Fruit fly (Drosophila melanogaster) whole organism, embryonic: ENCODE measurements around the gene CG43886.
A peak's percentile ranks its signal among the peaks of the same experiment; 100 is the strongest.

Source experiments
- Adf1 ChIP-seq: fragments of 200-800 bp; sonication (Bioruptor generic); IDR thresholded peaks from 2 replicates; pipeline ENCODE4 v1.3.6; 2022; ENCODE audit warnings: missing biosample characterization, missing genetic modification characterization
- Aef1 ChIP-seq: fragments of 200-800 bp; sonication (Bioruptor generic); IDR thresholded peaks from 3 replicates; pipeline ENCODE4 v1.3.6; 2022; ENCODE audit warnings: missing biosample characterization, missing genetic modification characterization
- CG10147 ChIP-seq: fragments of 200-800 bp; sonication (Bioruptor generic); optimal IDR thresholded peaks from 2 replicates; lab custom pipeline; 2019; ENCODE audit warnings: missing biosample characterization, mild to moderate bottlenecking, missing genetic modification characterization, moderate library complexity
- CG10979 ChIP-seq: fragments of 200-800 bp; sonication (Bioruptor generic); optimal IDR thresholded peaks from 2 replicates; lab custom pipeline; 2018; ENCODE audit warnings: missing biosample characterization, mild to moderate bottlenecking, missing genetic modification characterization, moderate library complexity
- CG11247 ChIP-seq: fragments of 200-800 bp; sonication (Bioruptor generic); IDR thresholded peaks from 2 replicates; pipeline ENCODE4 v1.3.6; 2022; ENCODE audit warnings: missing biosample characterization, missing genetic modification characterization
- CG11504 ChIP-seq: fragments of 200-800 bp; sonication (Bioruptor generic); optimal IDR thresholded peaks from 3 replicates; lab custom pipeline; 2019; ENCODE audit warnings: missing biosample characterization, mild to moderate bottlenecking, missing genetic modification characterization, moderate library complexity
- CG12104 ChIP-seq: fragments of 200-800 bp; sonication (Bioruptor generic); optimal IDR thresholded peaks from 3 replicates; lab custom pipeline; 2016; ENCODE audit warnings: missing biosample characterization, missing genetic modification characterization
- CG12391 ChIP-seq: fragments of 200-800 bp; sonication (Bioruptor generic); optimal IDR thresholded peaks from 3 replicates; lab custom pipeline; 2018; ENCODE audit warnings: missing biosample characterization, mild to moderate bottlenecking, missing genetic modification characterization, moderate library complexity
- CG13894 ChIP-seq: fragments of 200-800 bp; sonication (Bioruptor generic); optimal IDR thresholded peaks from 3 replicates; lab custom pipeline; 2018; ENCODE audit warnings: missing biosample characterization, mild to moderate bottlenecking, missing genetic modification characterization, moderate library complexity
- CG14667 ChIP-seq: fragments of 200-800 bp; sonication (Bioruptor generic); IDR thresholded peaks from 2 replicates; pipeline ENCODE4 v1.3.6; 2022; ENCODE audit warnings: missing biosample characterization, missing genetic modification characterization
- CG1602 ChIP-seq: fragments of 200-800 bp; sonication (Bioruptor generic); optimal IDR thresholded peaks from 3 replicates; lab custom pipeline; 2016; ENCODE audit warnings: missing biosample characterization, missing genetic modification characterization
- CG17186 ChIP-seq: fragments of 200-800 bp; sonication (Bioruptor generic); optimal IDR thresholded peaks from 3 replicates; lab custom pipeline; 2017; ENCODE audit warnings: missing biosample characterization, missing genetic modification reagents, missing genetic modification characterization
- CG17568 ChIP-seq: fragments of 200-800 bp; sonication (Bioruptor generic); optimal IDR thresholded peaks from 2 replicates; lab custom pipeline; 2018; ENCODE audit warnings: missing biosample characterization, mild to moderate bottlenecking, missing genetic modification characterization, moderate library complexity
- CG17802 ChIP-seq: fragments of 200-800 bp; sonication (Bioruptor generic); optimal IDR thresholded peaks from 2 replicates; lab custom pipeline; 2018; ENCODE audit warnings: missing biosample characterization, mild to moderate bottlenecking, missing genetic modification characterization, moderate library complexity
- CG2129 ChIP-seq: fragments of 200-800 bp; sonication (Bioruptor generic); IDR thresholded peaks from 2 replicates; pipeline ENCODE4 v1.3.6; 2022; ENCODE audit warnings: missing biosample characterization, missing genetic modification characterization; ENCODE audit not compliant: partially characterized antibody
- CG33213 ChIP-seq: fragments of 200-800 bp; sonication (Bioruptor generic); optimal IDR thresholded peaks from 3 replicates; lab custom pipeline; 2016; ENCODE audit warnings: missing biosample characterization, missing genetic modification characterization
- CG43689 ChIP-seq: fragments of 200-800 bp; sonication (Bioruptor generic); IDR thresholded peaks from 2 replicates; pipeline ENCODE4 v1.3.6; 2022; ENCODE audit warnings: missing biosample characterization, missing genetic modification characterization
- CG4404 ChIP-seq: fragments of 200-800 bp; sonication (Bioruptor generic); IDR thresholded peaks from 2 replicates; pipeline ENCODE4 v1.3.6; 2022; ENCODE audit warnings: missing biosample characterization, missing genetic modification characterization
- CG5245 ChIP-seq: fragments of 200-800 bp; sonication (Bioruptor generic); optimal IDR thresholded peaks from 3 replicates; lab custom pipeline; 2016; ENCODE audit warnings: missing biosample characterization, missing genetic modification characterization
- CG8281 ChIP-seq: fragments of 200-800 bp; sonication (Bioruptor generic); optimal IDR thresholded peaks from 2 replicates; lab custom pipeline; 2018; ENCODE audit warnings: missing biosample characterization, mild to moderate bottlenecking, missing genetic modification characterization, moderate library complexity
- CG8478 ChIP-seq: fragments of >200 bp; optimal IDR thresholded peaks from 2 replicates; lab custom pipeline; 2018
- CG9817 ChIP-seq: fragments of 200-800 bp; sonication (Bioruptor generic); optimal IDR thresholded peaks from 2 replicates; lab custom pipeline; 2018; ENCODE audit warnings: missing biosample characterization, mild to moderate bottlenecking, missing genetic modification characterization, moderate library complexity
- Chrac-16 ChIP-seq: fragments of 200-800 bp; sonication (Bioruptor generic); optimal IDR thresholded peaks from 3 replicates; lab custom pipeline; 2016; ENCODE audit warnings: missing biosample characterization, missing genetic modification characterization
- D ChIP-seq, 2 experiments: fragments of 200-800 bp in 1 of 2; fragments of >200 bp in 1 of 2; sonication (Bioruptor generic) in 1 of 2; optimal IDR thresholded peaks; 2 replicates in 1 of 2; 3 replicates in 1 of 2; lab custom pipeline; 2017; ENCODE audit warnings: mild to moderate bottlenecking in 1 of 2, missing biosample characterization in 1 of 2, missing genetic modification characterization in 1 of 2, missing genetic modification reagents in 1 of 2
- Deaf1 ChIP-seq: fragments of 200-800 bp; optimal IDR thresholded peaks from 3 replicates; lab custom pipeline; 2019; ENCODE audit warnings: missing biosample characterization, mild to moderate bottlenecking, missing genetic modification characterization, moderate library complexity
- HHEX ChIP-seq: fragments of 200-800 bp; sonication (Bioruptor generic); optimal IDR thresholded peaks from 3 replicates; lab custom pipeline; 2017; ENCODE audit warnings: missing biosample characterization, mild to moderate bottlenecking, missing genetic modification characterization, missing genetic modification reagents
- Hr3 ChIP-seq: fragments of 200-800 bp; sonication (Bioruptor generic); optimal IDR thresholded peaks from 3 replicates; lab custom pipeline; 2016; ENCODE audit warnings: missing biosample characterization, missing genetic modification characterization
- NC2α ChIP-seq: fragments of 200-800 bp; sonication (Bioruptor generic); optimal IDR thresholded peaks from 2 replicates; lab custom pipeline; 2016; ENCODE audit warnings: missing biosample characterization, missing genetic modification characterization
- Neu2 ChIP-seq: fragments of 200-800 bp; sonication (Bioruptor generic); optimal IDR thresholded peaks from 3 replicates; lab custom pipeline; 2016; ENCODE audit warnings: missing biosample characterization, missing genetic modification characterization, borderline replicate concordance
- Taf1 ChIP-seq: fragments of 200-800 bp; sonication (Bioruptor generic); IDR thresholded peaks from 2 replicates; pipeline ENCODE4 v1.3.6; 2022; ENCODE audit warnings: missing biosample characterization, missing genetic modification characterization
- bcd ChIP-seq: fragments of 200-800 bp; sonication (Bioruptor generic); optimal IDR thresholded peaks from 2 replicates; lab custom pipeline; 2017; ENCODE audit warnings: missing biosample characterization, mild to moderate bottlenecking, missing genetic modification characterization
- corto ChIP-seq: fragments of 200-800 bp; sonication (Bioruptor generic); optimal IDR thresholded peaks from 2 replicates; lab custom pipeline; 2016; ENCODE audit warnings: missing biosample characterization, mild to moderate bottlenecking, missing genetic modification characterization, moderate library complexity
- ems ChIP-seq: fragments of 200-800 bp; sonication (Bioruptor generic); optimal IDR thresholded peaks from 3 replicates; lab custom pipeline; 2016; ENCODE audit warnings: missing biosample characterization, missing genetic modification characterization
- fd64A ChIP-seq: fragments of 200-800 bp; sonication (Bioruptor generic); optimal IDR thresholded peaks from 3 replicates; lab custom pipeline; 2018; ENCODE audit warnings: missing biosample characterization, mild to moderate bottlenecking, missing genetic modification characterization
- gcm2 ChIP-seq: fragments of 200-800 bp; sonication (Bioruptor generic); optimal IDR thresholded peaks from 2 replicates; lab custom pipeline; 2016; ENCODE audit warnings: missing biosample characterization, missing genetic modification characterization
- hkb ChIP-seq, 2 experiments: fragments of 200-800 bp in 1 of 2; fragments of >200 bp in 1 of 2; sonication (Bioruptor generic) in 1 of 2; IDR thresholded peaks in 1 of 2; optimal IDR thresholded peaks in 1 of 2; 2 replicates each; pipeline versions ENCODE4 v1.3.6 to Lab custom; 2017 to 2022; ENCODE audit warnings: missing biosample characterization in 1 of 2, missing genetic modification characterization in 1 of 2
- peb ChIP-seq: fragments of 200-800 bp; sonication (Bioruptor generic); IDR thresholded peaks from 2 replicates; pipeline ENCODE4 v1.3.6; 2022; ENCODE audit warnings: missing biosample characterization, missing genetic modification characterization
- pita ChIP-seq: fragments of 200-800 bp; sonication (Bioruptor generic); optimal IDR thresholded peaks from 2 replicates; lab custom pipeline; 2017; ENCODE audit warnings: missing biosample characterization, mild to moderate bottlenecking, missing genetic modification characterization
- ro ChIP-seq: fragments of 200-800 bp; sonication (Bioruptor generic); IDR thresholded peaks from 2 replicates; pipeline ENCODE4 v1.3.6; 2022; ENCODE audit warnings: missing biosample characterization, missing genetic modification characterization
- sc ChIP-seq, 3 experiments: fragments of >200 bp in 2 of 3; fragments of 200-800 bp in 1 of 3; sonication (Bioruptor generic) in 1 of 3; optimal IDR thresholded peaks; 2 replicates in 2 of 3; 3 replicates in 1 of 3; lab custom pipeline; 2017; ENCODE audit warnings: mild to moderate bottlenecking in 1 of 3, missing biosample characterization in 1 of 3, missing genetic modification characterization in 1 of 3, missing genetic modification reagents in 1 of 3
- sim ChIP-seq: fragments of 200-800 bp; sonication (Bioruptor generic); IDR thresholded peaks from 2 replicates; pipeline ENCODE4 v1.3.6; 2022; ENCODE audit warnings: missing biosample characterization, missing genetic modification characterization
- sima ChIP-seq: fragments of 200-800 bp; sonication (Bioruptor generic); optimal IDR thresholded peaks from 2 replicates; lab custom pipeline; 2016; ENCODE audit warnings: missing biosample characterization, missing genetic modification characterization
- sisA ChIP-seq: fragments of 200-800 bp; sonication (Bioruptor generic); IDR thresholded peaks from 2 replicates; pipeline ENCODE4 v1.3.6; 2022; ENCODE audit warnings: missing biosample characterization, missing genetic modification characterization
- sr ChIP-seq: fragments of 200-800 bp; sonication (Bioruptor generic); IDR thresholded peaks from 3 replicates; pipeline ENCODE4 v1.3.6; 2022; ENCODE audit warnings: missing biosample characterization, missing genetic modification characterization
- sug ChIP-seq: fragments of 200-800 bp; optimal IDR thresholded peaks from 2 replicates; lab custom pipeline; 2019; ENCODE audit warnings: missing biosample characterization, mild to moderate bottlenecking, missing genetic modification characterization, moderate library complexity
- tna ChIP-seq: fragments of 200-800 bp; sonication (Bioruptor generic); IDR thresholded peaks from 2 replicates; pipeline ENCODE4 v1.3.6; 2022; ENCODE audit warnings: missing biosample characterization, missing genetic modification characterization; ENCODE audit not compliant: partially characterized antibody
- wor ChIP-seq: fragments of 200-800 bp; sonication (Bioruptor generic); IDR thresholded peaks from 2 replicates; pipeline ENCODE4 v1.3.6; 2022; ENCODE audit warnings: missing biosample characterization, missing genetic modification characterization

The CG43886 gene

dm6 chr3L:8186627-8187396 is 27.2 kb upstream of the CG43886 start, which contains the start of the genes ERR and Atg18a (continued):
- TF ChIP-seq CG10147 (GFP tag; lab: Kevin White, UChicago), result peak; percentile 78
- TF ChIP-seq wor, result peak; percentile 83
- peak; percentile 58 for TF ChIP-seq CG12104 (GFP tag; lab: Kevin White, UChicago)
- TF ChIP-seq CG14667 (GFP tag; lab: Robert Waterston, UW), result peak; percentile 89
- TF ChIP-seq pita, result no peak
- TF ChIP-seq ro (GFP tag; lab: Robert Waterston, UW), result peak; percentile 62; the same call in 1 of the 2 replicates
- TF ChIP-seq CG5245 (GFP tag; lab: Kevin White, UChicago), result peak; percentile 82
- peak; percentile 89 for TF ChIP-seq CG1602
- TF ChIP-seq sima (GFP tag; lab: Kevin White, UChicago), result no peak
- peak; percentile 82 for TF ChIP-seq Chrac-16 (GFP tag; lab: Kevin White, UChicago)
- TF ChIP-seq CG17568 (GFP tag; lab: Kevin White, UChicago), result no peak
- peak; percentile 31 for TF ChIP-seq CG17802 (tag; lab: Kevin White, UChicago)
- peak; percentile 60 for TF ChIP-seq CG33213 (GFP tag; lab: Kevin White, UChicago)
- TF ChIP-seq hkb (optimal IDR thresholded peaks at IDR 0.05; lab: Kevin White, UChicago), result peak; percentile 93
- TF ChIP-seq hkb (GFP tag; IDR thresholded peaks at IDR 0.05; lab: Robert Waterston, UW), result peak; percentile 62
- TF ChIP-seq CG2129 (GFP tag; lab: Robert Waterston, UW), result 0 out of 2 replicates have a peak, but pooled peaks have one; percentile 13
- TF ChIP-seq fd64A (GFP tag; lab: Kevin White, UChicago), result no peak
- peak; percentile 80 for TF ChIP-seq CG11247 (GFP tag; lab: Robert Waterston, UW)
- TF ChIP-seq Neu2, result no peak
- TF ChIP-seq CG8281, result peak; percentile 48
- peak; percentile 76 for TF ChIP-seq ems (GFP tag; lab: Kevin White, UChicago)
- TF ChIP-seq CG8478 (lab: Kevin White, UChicago), result peak; percentile 76
- TF ChIP-seq tna (GFP tag; lab: Robert Waterston, UW), result no peak
- TF ChIP-seq CG43689 (GFP tag; lab: Robert Waterston, UW), result peak; percentile 58
- peak; percentile 85 for TF ChIP-seq CG17186 (GFP tag; lab: Kevin White, UChicago)
- TF ChIP-seq CG13894 (tag; lab: Kevin White, UChicago), result peak; percentile 52
- peak; percentile 71 for TF ChIP-seq corto
- TF ChIP-seq sr (GFP tag; lab: Robert Waterston, UW), result peak; percentile 46; the same call in 1 of the 3 replicates
- TF ChIP-seq peb (GFP tag; lab: Robert Waterston, UW), result peak; percentile 73; the same call in 1 of the 2 replicates
- TF ChIP-seq CG11504 (tag; lab: Kevin White, UChicago), result no peak
- TF ChIP-seq CG10979 (tag; lab: Kevin White, UChicago), result peak; percentile 68
- peak; percentile 42 for TF ChIP-seq gcm2 (GFP tag; lab: Kevin White, UChicago)
- peak; percentile 91 for TF ChIP-seq Hr3
- peak; percentile 91 for TF ChIP-seq Aef1
- TF ChIP-seq NC2α (GFP tag; lab: Kevin White, UChicago), result peak; percentile 57
- TF ChIP-seq Taf1 (GFP tag; lab: Robert Waterston, UW), result peak; percentile 78
- TF ChIP-seq sisA, result peak; percentile 91
- TF ChIP-seq Deaf1 (tag; lab: Kevin White, UChicago), result peak; percentile 28
- TF ChIP-seq CG4404 (GFP tag; lab: Robert Waterston, UW), result peak; percentile 93
- TF ChIP-seq CG9817 (tag; lab: Kevin White, UChicago), result peak; percentile 91
- peak; percentile 11 for TF ChIP-seq HHEX (GFP tag; lab: Kevin White, UChicago)
- no peak for TF ChIP-seq sc (optimal IDR thresholded peaks at IDR 0.05; lab: Kevin White, UChicago)
- TF ChIP-seq sc (GFP tag; optimal IDR thresholded peaks at IDR 0.05; lab: Kevin White, UChicago), result peak; percentile 56
- peak; percentile 39 for TF ChIP-seq D (optimal IDR thresholded peaks at IDR 0.05; lab: Kevin White, UChicago)
- peak; percentile 79 for TF ChIP-seq D (GFP tag; optimal IDR thresholded peaks at IDR 0.05; lab: Kevin White, UChicago)
- TF ChIP-seq sim (GFP tag; lab: Robert Waterston, UW), result no peak
- peak; percentile 76 for TF ChIP-seq Adf1 (GFP tag; lab: Robert Waterston, UW)
- peak; percentile 88 for TF ChIP-seq bcd (GFP tag; lab: Kevin White, UChicago)
- TF ChIP-seq CG12391 (tag; lab: Kevin White, UChicago), result peak; percentile 91
- TF ChIP-seq sug (tag; lab: Kevin White, UChicago), result peak; percentile 89
